Fruit fly (Drosophila melanogaster) whole organism, prepupa: ENCODE results near the gene CG46307.

ENCODE experiments used
- CG1621 ChIP-seq: fragments of 200-800 bp; sonication (Bioruptor generic); optimal IDR thresholded peaks from 3 replicates; lab custom pipeline; 2018; ENCODE audit warnings: missing biosample characterization, mild to moderate bottlenecking, missing genetic modification characterization
- CG16779 ChIP-seq: fragments of 200-800 bp; sonication (Bioruptor generic); optimal IDR thresholded peaks from 3 replicates; lab custom pipeline; 2017; ENCODE audit warnings: missing biosample characterization, mild to moderate bottlenecking, missing genetic modification characterization
- CG3032 ChIP-seq: fragments of 200-800 bp; optimal IDR thresholded peaks from 2 replicates; lab custom pipeline; 2019; ENCODE audit warnings: missing biosample characterization, mild to moderate bottlenecking, missing genetic modification characterization, moderate library complexity
- CG6163 ChIP-seq: fragments of 200-800 bp; sonication (Bioruptor generic); IDR thresholded peaks from 3 replicates; pipeline ENCODE4 v1.3.6; 2022; ENCODE audit warnings: missing biosample characterization, missing genetic modification characterization
- CG8119 ChIP-seq: fragments of 200-800 bp; sonication (Bioruptor generic); IDR thresholded peaks from 3 replicates; pipeline ENCODE4 v1.3.6; 2022; ENCODE audit warnings: missing biosample characterization, missing genetic modification characterization
- CG8632 ChIP-seq: fragments of 200-800 bp; sonication (Bioruptor generic); optimal IDR thresholded peaks from 3 replicates; lab custom pipeline; 2016; ENCODE audit warnings: missing biosample characterization, missing genetic modification characterization
- OdsH ChIP-seq: fragments of 200-800 bp; sonication (Bioruptor generic); optimal IDR thresholded peaks from 3 replicates; lab custom pipeline; 2016; ENCODE audit warnings: missing biosample characterization, missing genetic modification characterization
- Sox14 ChIP-seq: fragments of 200-800 bp; sonication (Bioruptor generic); optimal IDR thresholded peaks from 3 replicates; lab custom pipeline; 2016; ENCODE audit warnings: missing biosample characterization, missing genetic modification characterization
- fd85E ChIP-seq: fragments of 200-800 bp; sonication (Bioruptor generic); optimal IDR thresholded peaks from 3 replicates; lab custom pipeline; 2016; ENCODE audit warnings: missing biosample characterization, missing genetic modification characterization
- pdm3 ChIP-seq: fragments of 200-800 bp; sonication (Bioruptor generic); optimal IDR thresholded peaks from 3 replicates; lab custom pipeline; 2016; ENCODE audit warnings: missing biosample characterization, missing genetic modification characterization
- ss ChIP-seq, 2 experiments: fragments of 200-800 bp; sonication (Bioruptor generic); optimal IDR thresholded peaks; 2 replicates in 1 of 2; 3 replicates in 1 of 2; lab custom pipeline; 2017 to 2018; ENCODE audit warnings: mild to moderate bottlenecking in 2 of 2, missing biosample characterization in 2 of 2, missing genetic modification characterization in 2 of 2, moderate library complexity in 1 of 2

- no peak for TF ChIP-seq CG3032
- TF ChIP-seq CG6163, result no peak
- no peak for TF ChIP-seq CG8632 (GFP tag; lab: Kevin White, UChicago)
- no peak for TF ChIP-seq CG1621 (tag; lab: Kevin White, UChicago)
- TF ChIP-seq CG8119 (GFP tag; lab: Robert Waterston, UW), result no peak
- no peak for TF ChIP-seq Sox14
- TF ChIP-seq fd85E (GFP tag; lab: Kevin White, UChicago), result no peak
- TF ChIP-seq OdsH (GFP tag; lab: Kevin White, UChicago), result no peak
- no peak for TF ChIP-seq ss (GFP tag; optimal IDR thresholded peaks at IDR 0.05; lab: Kevin White, UChicago)
- no peak for TF ChIP-seq CG16779 (tag; lab: Kevin White, UChicago)
- TF ChIP-seq pdm3 (GFP tag; lab: Kevin White, UChicago), result no peak
These were observed 759 bp downstream of the CG46307 start for dm6 chr2L:21105127-21105526.
